Worm (Caenorhabditis elegans): ENCODE data around the gene tps-2.

DNA sequence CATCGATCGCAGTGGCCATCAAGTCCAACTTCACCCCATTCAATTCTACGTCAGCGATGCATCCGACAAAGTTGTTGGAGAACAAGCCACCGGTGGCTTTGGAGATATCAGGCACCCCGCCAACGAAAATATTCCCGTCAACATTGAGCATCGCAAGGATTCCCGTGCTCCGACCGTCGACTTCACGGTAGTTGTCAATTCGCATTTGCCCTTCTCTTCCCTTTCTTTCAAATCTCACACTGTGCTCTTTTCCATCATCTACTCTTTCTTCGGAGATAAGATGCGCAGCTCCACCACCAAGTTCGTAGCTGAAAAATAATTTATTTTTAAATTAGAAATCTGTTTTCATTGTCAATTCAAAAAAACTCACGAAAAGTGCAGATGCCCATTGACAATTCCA is 46.8 kb downstream of the tps-2 start:
- TF ChIP-seq blmp-1 (tag; optimal IDR thresholded peaks at IDR 0.05), result no peak
- no peak for TF ChIP-seq nhr-28 (tag; optimal IDR thresholded peaks at IDR 0.05)
- no peak for TF ChIP-seq lin-13 (GFP tag; optimal IDR thresholded peaks at IDR 0.05)
